Fruit fly (Drosophila melanogaster) whole organism, wandering third instar larva: ENCODE data around the gene CG15483.

Source experiments
- Abd-B ChIP-seq: fragments of >200 bp; optimal IDR thresholded peaks from 2 replicates; lab custom pipeline; 2017; ENCODE audit warnings: missing biosample characterization, missing genetic modification characterization
- CG32264 ChIP-seq: fragments of 200-800 bp; sonication (Bioruptor generic); optimal IDR thresholded peaks from 2 replicates; lab custom pipeline; 2016; ENCODE audit warnings: missing biosample characterization, missing genetic modification characterization
- CrebA ChIP-seq: fragments of 200-800 bp; sonication (Bioruptor generic); optimal IDR thresholded peaks from 2 replicates; lab custom pipeline; 2016; ENCODE audit warnings: missing biosample characterization, mild to moderate bottlenecking, missing genetic modification characterization, borderline replicate concordance
- GATAd ChIP-seq: sonication (Bioruptor generic); optimal IDR thresholded peaks from 2 replicates; lab custom pipeline; 2016; ENCODE audit warnings: missing biosample characterization, missing genetic modification characterization
- Hnf4 ChIP-seq: fragments of 200-800 bp; sonication (Bioruptor generic); optimal IDR thresholded peaks from 2 replicates; lab custom pipeline; 2016; ENCODE audit warnings: missing biosample characterization, mild to moderate bottlenecking, missing genetic modification characterization
- Hr78 ChIP-seq: fragments of >200 bp; optimal IDR thresholded peaks from 2 replicates; lab custom pipeline; 2017; ENCODE audit warnings: missing biosample characterization, missing genetic modification characterization
- Hr83 ChIP-seq: fragments of 200-300 bp; sonication (Bioruptor generic); optimal IDR thresholded peaks from 2 replicates; lab custom pipeline; 2016; ENCODE audit warnings: missing biosample characterization, mild to moderate bottlenecking, missing genetic modification characterization, moderate library complexity; ENCODE audit not compliant: poor library complexity, severe bottlenecking
- Jra ChIP-seq: sonication (Bioruptor generic); optimal IDR thresholded peaks from 2 replicates; lab custom pipeline; 2016; ENCODE audit warnings: missing biosample characterization, missing genetic modification characterization
- Mio ChIP-seq: sonication (Bioruptor generic); optimal IDR thresholded peaks from 2 replicates; lab custom pipeline; 2016; ENCODE audit warnings: missing biosample characterization, missing genetic modification characterization
- N ChIP-seq: fragments of >200 bp; optimal IDR thresholded peaks from 2 replicates; lab custom pipeline; 2018; ENCODE audit warnings: missing biosample characterization, missing external identifiers, missing genetic modification characterization
- Rel ChIP-seq, 2 experiments: fragments of 200-800 bp; sonication (Bioruptor generic) in 1 of 2; optimal IDR thresholded peaks; 2 replicates in 1 of 2; 3 replicates in 1 of 2; lab custom pipeline; 2016 to 2019; ENCODE audit warnings: mild to moderate bottlenecking in 2 of 2, missing biosample characterization in 2 of 2, missing genetic modification characterization in 2 of 2, moderate library complexity in 1 of 2
- Sp1 ChIP-seq: fragments of 200-800 bp; sonication (Bioruptor generic); optimal IDR thresholded peaks from 3 replicates; lab custom pipeline; 2019; ENCODE audit warnings: missing biosample characterization, mild to moderate bottlenecking, missing genetic modification characterization, moderate library complexity
- Vsx2 ChIP-seq: fragments of 200-300, 225-300 bp; sonication (Bioruptor generic); optimal IDR thresholded peaks from 2 replicates; lab custom pipeline; 2018; ENCODE audit warnings: missing biosample characterization, missing genetic modification characterization; ENCODE audit not compliant: partially characterized antibody
- br ChIP-seq: fragments of 200-800 bp; sonication (Bioruptor generic); optimal IDR thresholded peaks from 2 replicates; lab custom pipeline; 2016; ENCODE audit warnings: missing biosample characterization, missing genetic modification characterization
- brk ChIP-seq: fragments of 200-800 bp; sonication (Bioruptor generic); optimal IDR thresholded peaks from 2 replicates; lab custom pipeline; 2016; ENCODE audit warnings: missing biosample characterization, mild to moderate bottlenecking, missing genetic modification characterization
- dl ChIP-seq, 2 experiments: fragments of 175-275, 200-275 bp in 1 of 2; fragments of 200-275 bp in 1 of 2; sonication (Bioruptor generic); optimal IDR thresholded peaks; lab custom pipeline; 2018; ENCODE audit warnings: mild to moderate bottlenecking in 2 of 2, missing biosample characterization in 2 of 2, missing genetic modification characterization in 2 of 2, moderate library complexity in 2 of 2; ENCODE audit not compliant: partially characterized antibody in 2 of 2, insufficient read depth in 1 of 2
- dsf ChIP-seq: sonication (Bioruptor generic); optimal IDR thresholded peaks from 2 replicates; lab custom pipeline; 2016; ENCODE audit warnings: missing biosample characterization, missing genetic modification characterization, borderline replicate concordance
- ey ChIP-seq: fragments of 200-800 bp; sonication (Bioruptor generic); optimal IDR thresholded peaks from 2 replicates; lab custom pipeline; 2016; ENCODE audit warnings: missing biosample characterization, missing genetic modification characterization
- foxo ChIP-seq, 2 experiments: fragments of 200-800 bp; sonication (Bioruptor generic); optimal IDR thresholded peaks; 2 replicates in 1 of 2; 3 replicates in 1 of 2; lab custom pipeline; 2016 to 2017; ENCODE audit warnings: missing biosample characterization in 2 of 2, missing genetic modification characterization in 2 of 2
- fru ChIP-seq: fragments of 200-800 bp; sonication (Bioruptor generic); optimal IDR thresholded peaks from 3 replicates; lab custom pipeline; 2016; ENCODE audit warnings: missing biosample characterization, mild to moderate bottlenecking, missing genetic modification characterization
- h ChIP-seq: fragments of 200-800 bp; sonication (Bioruptor generic); optimal IDR thresholded peaks from 3 replicates; lab custom pipeline; 2016; ENCODE audit warnings: missing biosample characterization, mild to moderate bottlenecking, missing genetic modification characterization
- jim ChIP-seq: fragments of 175-275, 200-325 bp; sonication (Bioruptor generic); optimal IDR thresholded peaks from 2 replicates; lab custom pipeline; 2016; ENCODE audit warnings: missing biosample characterization, mild to moderate bottlenecking, missing genetic modification characterization
- lola ChIP-seq: fragments of >200 bp; optimal IDR thresholded peaks from 2 replicates; lab custom pipeline; 2017; ENCODE audit warnings: missing biosample characterization, missing genetic modification characterization
- pan ChIP-seq: fragments of >200 bp; optimal IDR thresholded peaks from 2 replicates; lab custom pipeline; 2017
- psq ChIP-seq: fragments of 200-800 bp; sonication (Bioruptor generic); optimal IDR thresholded peaks from 3 replicates; lab custom pipeline; 2017; ENCODE audit warnings: missing biosample characterization, mild to moderate bottlenecking, missing genetic modification characterization, moderate library complexity
- sv ChIP-seq: fragments of 200-800 bp; sonication (Bioruptor generic); optimal IDR thresholded peaks from 3 replicates; lab custom pipeline; 2016; ENCODE audit warnings: missing biosample characterization, missing genetic modification characterization
- tai ChIP-seq: sonication (Bioruptor generic); optimal IDR thresholded peaks from 2 replicates; lab custom pipeline; 2016; ENCODE audit warnings: missing biosample characterization, missing genetic modification characterization
- woc ChIP-seq: sonication (Bioruptor generic); optimal IDR thresholded peaks from 2 replicates; lab custom pipeline; 2016; ENCODE audit warnings: missing biosample characterization, mild to moderate bottlenecking, missing genetic modification characterization

The CG15483 gene

dm6 chr2L:12719712-12720429 is 41.8 kb downstream of the CG15483 start:
- TF ChIP-seq brk (GFP tag; lab: Kevin White, UChicago) (no peak), lola (GFP tag; lab: Kevin White, UChicago) (no peak), br (GFP tag; lab: Kevin White, UChicago) (peak; percentile 57), Rel (GFP tag; optimal IDR thresholded peaks at IDR 0.05; lab: Kevin White, UChicago) (no peak), Rel (tag; optimal IDR thresholded peaks at IDR 0.05; lab: Kevin White, UChicago) (peak; percentile 80), foxo (GFP tag; optimal IDR thresholded peaks at IDR 0.05; lab: Kevin White, UChicago) (no peak), h (GFP tag; lab: Kevin White, UChicago) (peak; percentile 57)
- TF ChIP-seq, all 38 proteins: peak for 3

dm6 chr2L:12718437-12719376 is 42.9 kb downstream of the CG15483 start, which contains the start of gene MRP:
TSS of gene MRP (plus strand) at chr2L:12719045.
- no peak for TF ChIP-seq Rel (GFP tag; optimal IDR thresholded peaks at IDR 0.05; lab: Kevin White, UChicago)
- TF ChIP-seq Rel (tag; optimal IDR thresholded peaks at IDR 0.05; lab: Kevin White, UChicago): peak; percentile 47
- TF ChIP-seq Hnf4 (GFP tag; lab: Kevin White, UChicago): no peak
- no peak for TF ChIP-seq tai
- no peak for TF ChIP-seq Mio (GFP tag; lab: Kevin White, UChicago)
- no peak for TF ChIP-seq N (GFP tag; lab: Kevin White, UChicago)

- TF ChIP-seq GATAd (GFP tag; lab: Kevin White, UChicago) (no peak), N (GFP tag; lab: Kevin White, UChicago) (no peak), Hr78 (GFP tag; lab: Kevin White, UChicago) (no peak), fru (no peak), jim (no peak), Hr83 (GFP tag; lab: Kevin White, UChicago) (no peak), Abd-B (no peak), woc (GFP tag; lab: Kevin White, UChicago) (no peak), pan (lab: Kevin White, UChicago) (no peak), psq (no peak), CrebA (no peak)
- TF ChIP-seq, all 38 proteins: peak for 0
Observed at dm6 chr2L:12712852-12713251, 48.8 kb downstream of the CG15483 start, which contains the start of gene CG5787. TSS of gene CG5787 (minus strand) at chr2L:12712952.

- TF ChIP-seq fru (no peak), CrebA (no peak), pan (lab: Kevin White, UChicago) (no peak), dsf (GFP tag; lab: Kevin White, UChicago) (no peak), dl (GFP tag; optimal IDR thresholded peaks at IDR 0.05; lab: Kevin White, UChicago; ENCODE audit: insufficient read depth in 1 of 2, partially characterized antibody in 2 of 2) (no peak), ey (GFP tag; lab: Kevin White, UChicago) (no peak), Hr83 (GFP tag; lab: Kevin White, UChicago) (no peak), CG32264 (GFP tag; lab: Kevin White, UChicago) (no peak), br (GFP tag; lab: Kevin White, UChicago) (no peak), Sp1 (no peak), sv (GFP tag; lab: Kevin White, UChicago) (no peak), psq (no peak), h (GFP tag; lab: Kevin White, UChicago) (no peak), Jra (GFP tag; lab: Kevin White, UChicago) (no peak), Vsx2 (GFP tag; lab: Kevin White, UChicago) (no peak)
Observed at dm6 chr2L:12712255-12712654, 49.4 kb downstream of the CG15483 start.
